Fruit fly (Drosophila melanogaster) whole organism, embryonic: ENCODE data around the gene Tace.
A peak's percentile ranks its signal among the peaks of the same experiment; 100 is the strongest.

Experiments
- ATbp ChIP-seq: fragments of 200-800 bp; sonication (Bioruptor generic); optimal IDR thresholded peaks from 2 replicates; lab custom pipeline; 2017; ENCODE audit warnings: missing biosample characterization, mild to moderate bottlenecking, missing genetic modification characterization, missing genetic modification reagents
- B-H1 ChIP-seq: fragments of 200-800 bp; sonication (Bioruptor generic); IDR thresholded peaks from 3 replicates; pipeline ENCODE4 v1.3.6; 2022; ENCODE audit warnings: missing biosample characterization, missing genetic modification characterization
- B-H2 ChIP-seq: fragments of 200-800 bp; sonication (Bioruptor generic); optimal IDR thresholded peaks from 2 replicates; lab custom pipeline; 2018; ENCODE audit warnings: missing biosample characterization, mild to moderate bottlenecking, missing genetic modification characterization
- Blimp-1 ChIP-seq: fragments of 200-800 bp; sonication (Bioruptor generic); optimal IDR thresholded peaks from 3 replicates; lab custom pipeline; 2018; ENCODE audit warnings: missing biosample characterization, missing genetic modification characterization, mild to moderate bottlenecking, moderate library complexity, missing genetic modification reagents
- CG10209 ChIP-seq: fragments of 200-800 bp; sonication (Bioruptor generic); optimal IDR thresholded peaks from 3 replicates; lab custom pipeline; 2017; ENCODE audit warnings: missing biosample characterization, mild to moderate bottlenecking, missing genetic modification characterization, missing genetic modification reagents
- CG11456 ChIP-seq: fragments of 200-800 bp; sonication (Bioruptor generic); IDR thresholded peaks from 3 replicates; pipeline ENCODE4 v1.3.6; 2022; ENCODE audit warnings: missing biosample characterization, missing genetic modification characterization
- CG13894 ChIP-seq: fragments of 200-800 bp; sonication (Bioruptor generic); optimal IDR thresholded peaks from 3 replicates; lab custom pipeline; 2018; ENCODE audit warnings: missing biosample characterization, mild to moderate bottlenecking, missing genetic modification characterization, moderate library complexity
- CG15011 ChIP-seq: fragments of 200-800 bp; sonication (Bioruptor generic); optimal IDR thresholded peaks from 3 replicates; lab custom pipeline; 2018; ENCODE audit warnings: missing biosample characterization, mild to moderate bottlenecking, missing genetic modification characterization
- CG15479 ChIP-seq: fragments of 200-800 bp; sonication (Bioruptor generic); optimal IDR thresholded peaks from 3 replicates; lab custom pipeline; 2019; ENCODE audit warnings: missing biosample characterization, mild to moderate bottlenecking, missing genetic modification characterization, moderate library complexity
- CG1603 ChIP-seq: fragments of 200-800 bp; sonication (Bioruptor generic); optimal IDR thresholded peaks from 2 replicates; lab custom pipeline; 2019; ENCODE audit warnings: missing biosample characterization, mild to moderate bottlenecking, missing genetic modification characterization, moderate library complexity
- CG17359 ChIP-seq: fragments of 200-800 bp; sonication (Bioruptor generic); optimal IDR thresholded peaks from 3 replicates; lab custom pipeline; 2018; ENCODE audit warnings: missing biosample characterization, mild to moderate bottlenecking, missing genetic modification characterization, moderate library complexity
- CG18619 ChIP-seq: fragments of 200-800 bp; sonication (Bioruptor generic); optimal IDR thresholded peaks from 3 replicates; lab custom pipeline; 2017; ENCODE audit warnings: missing biosample characterization, mild to moderate bottlenecking, missing genetic modification characterization
- CG2678 ChIP-seq: fragments of 200-800 bp; sonication (Bioruptor generic); optimal IDR thresholded peaks from 3 replicates; lab custom pipeline; 2019; ENCODE audit warnings: missing biosample characterization, mild to moderate bottlenecking, missing genetic modification characterization, moderate library complexity
- CG31224 ChIP-seq: fragments of 200-800 bp; sonication (Bioruptor generic); IDR thresholded peaks from 2 replicates; pipeline ENCODE4 v1.3.6; 2022; ENCODE audit warnings: missing biosample characterization, missing genetic modification characterization
- CG3838 ChIP-seq: fragments of 200-800 bp; sonication (Bioruptor generic); optimal IDR thresholded peaks from 3 replicates; lab custom pipeline; 2016; ENCODE audit warnings: missing biosample characterization, missing genetic modification characterization
- CG4360 ChIP-seq: fragments of 200-800 bp; sonication (Bioruptor generic); IDR thresholded peaks from 2 replicates; pipeline ENCODE4 v1.3.6; 2022; ENCODE audit warnings: missing biosample characterization, missing genetic modification characterization
- CG6654 ChIP-seq: fragments of 200-800 bp; sonication (Bioruptor generic); optimal IDR thresholded peaks from 2 replicates; lab custom pipeline; 2017; ENCODE audit warnings: missing biosample characterization, mild to moderate bottlenecking, missing genetic modification characterization
- CG6689 ChIP-seq: fragments of 200-800 bp; sonication (Bioruptor generic); IDR thresholded peaks from 2 replicates; pipeline ENCODE4 v1.3.6; 2022; ENCODE audit warnings: missing biosample characterization, missing genetic modification characterization
- CkIIα-i1 ChIP-seq: fragments of 200-800 bp; sonication (Bioruptor generic); IDR thresholded peaks from 2 replicates; pipeline ENCODE4 v1.3.6; 2022; ENCODE audit warnings: missing biosample characterization, missing genetic modification characterization
- CoRest ChIP-seq: fragments of 200-800 bp; sonication (Bioruptor generic); optimal IDR thresholded peaks from 3 replicates; lab custom pipeline; 2018; ENCODE audit warnings: missing biosample characterization, mild to moderate bottlenecking, missing genetic modification characterization, moderate library complexity
- D ChIP-seq, 2 experiments: fragments of 200-800 bp in 1 of 2; fragments of >200 bp in 1 of 2; sonication (Bioruptor generic) in 1 of 2; optimal IDR thresholded peaks; 2 replicates in 1 of 2; 3 replicates in 1 of 2; lab custom pipeline; 2017; ENCODE audit warnings: mild to moderate bottlenecking in 1 of 2, missing biosample characterization in 1 of 2, missing genetic modification characterization in 1 of 2, missing genetic modification reagents in 1 of 2
- Dad ChIP-seq: fragments of 200-800 bp; sonication (Bioruptor generic); optimal IDR thresholded peaks from 3 replicates; lab custom pipeline; 2016; ENCODE audit warnings: missing biosample characterization, missing genetic modification characterization
- E2f1 ChIP-seq: fragments of 200-800 bp; sonication (Bioruptor generic); IDR thresholded peaks from 2 replicates; pipeline ENCODE4 v1.3.6; 2022; ENCODE audit warnings: missing biosample characterization, missing genetic modification characterization
- E2f2 ChIP-seq: fragments of 200-800 bp; sonication (Bioruptor generic); IDR thresholded peaks from 2 replicates; pipeline ENCODE4 v1.3.6; 2022; ENCODE audit warnings: missing biosample characterization, missing genetic modification characterization
- Elba2 ChIP-seq: fragments of 200-800 bp; sonication (Bioruptor generic); optimal IDR thresholded peaks from 3 replicates; lab custom pipeline; 2016; ENCODE audit warnings: missing biosample characterization, missing genetic modification characterization
- Ets65A ChIP-seq: fragments of 200-800 bp; sonication (Bioruptor generic); peaks from one replicate; lab custom pipeline; 2016; ENCODE audit warnings: missing biosample characterization, missing genetic modification characterization
- Gug ChIP-seq: fragments of 200-800 bp; sonication (Bioruptor generic); IDR thresholded peaks from 4 replicates; pipeline ENCODE4 v1.3.6; 2022; ENCODE audit warnings: missing biosample characterization, missing genetic modification characterization
- Hr51 ChIP-seq, 2 experiments: fragments of 200-800 bp; sonication (Bioruptor generic); optimal IDR thresholded peaks; 2 replicates in 1 of 2; 3 replicates in 1 of 2; lab custom pipeline; 2016 to 2018; ENCODE audit warnings: missing biosample characterization in 2 of 2, missing genetic modification characterization in 2 of 2, mild to moderate bottlenecking in 1 of 2, moderate library complexity in 1 of 2
- Meics ChIP-seq: fragments of 200-800 bp; sonication (Bioruptor generic); optimal IDR thresholded peaks from 2 replicates; lab custom pipeline; 2017; ENCODE audit warnings: missing biosample characterization, mild to moderate bottlenecking, missing genetic modification characterization
- NFAT ChIP-seq: fragments of 200-800 bp; sonication (Bioruptor generic); IDR thresholded peaks from 2 replicates; pipeline ENCODE4 v1.3.6; 2022; ENCODE audit warnings: missing biosample characterization, missing genetic modification characterization
- Optix ChIP-seq: fragments of 200-800 bp; sonication (Bioruptor generic); IDR thresholded peaks from 3 replicates; pipeline ENCODE4 v1.3.6; 2022; ENCODE audit warnings: missing biosample characterization, missing genetic modification characterization
- Pdp1 ChIP-seq, 2 experiments: fragments of 200-800 bp; sonication (Bioruptor generic); optimal IDR thresholded peaks; 3 replicates each; lab custom pipeline; 2016; ENCODE audit warnings: missing biosample characterization in 2 of 2, missing genetic modification characterization in 2 of 2, mild to moderate bottlenecking in 1 of 2, moderate library complexity in 1 of 2
- Sry-β ChIP-seq: fragments of 200-800 bp; sonication (Bioruptor generic); optimal IDR thresholded peaks from 2 replicates; lab custom pipeline; 2018; ENCODE audit warnings: missing biosample characterization, mild to moderate bottlenecking, missing genetic modification characterization, moderate library complexity
- Taf1 ChIP-seq: fragments of 200-800 bp; sonication (Bioruptor generic); IDR thresholded peaks from 2 replicates; pipeline ENCODE4 v1.3.6; 2022; ENCODE audit warnings: missing biosample characterization, missing genetic modification characterization
- ab ChIP-seq: fragments of 200-800 bp; sonication (Bioruptor generic); optimal IDR thresholded peaks from 2 replicates; lab custom pipeline; 2016; ENCODE audit warnings: missing biosample characterization, missing genetic modification characterization
- bcd ChIP-seq: fragments of 200-800 bp; sonication (Bioruptor generic); optimal IDR thresholded peaks from 2 replicates; lab custom pipeline; 2017; ENCODE audit warnings: missing biosample characterization, mild to moderate bottlenecking, missing genetic modification characterization
- cas ChIP-seq: fragments of 200-800 bp; sonication (Bioruptor generic); IDR thresholded peaks from 2 replicates; pipeline ENCODE4 v1.3.6; 2022; ENCODE audit warnings: missing biosample characterization, missing genetic modification characterization
- crc ChIP-seq: fragments of 200-800 bp; sonication (Bioruptor generic); optimal IDR thresholded peaks from 2 replicates; lab custom pipeline; 2016; ENCODE audit warnings: missing biosample characterization, missing genetic modification characterization
- exex ChIP-seq: fragments of 200-800 bp; sonication (Bioruptor generic); optimal IDR thresholded peaks from 4 replicates; lab custom pipeline; 2018; ENCODE audit warnings: missing biosample characterization, mild to moderate bottlenecking, missing genetic modification characterization, moderate library complexity
- hb ChIP-seq: fragments of 200-800 bp; sonication (Bioruptor generic); IDR thresholded peaks from 3 replicates; pipeline ENCODE4 v1.3.6; 2022; ENCODE audit warnings: missing biosample characterization, missing genetic modification characterization; ENCODE audit not compliant: partially characterized antibody
- kay ChIP-seq: fragments of 200-800 bp; sonication (Bioruptor generic); optimal IDR thresholded peaks from 2 replicates; lab custom pipeline; 2016; ENCODE audit warnings: missing biosample characterization, missing genetic modification characterization
- lbe ChIP-seq: fragments of 200-800 bp; sonication (Bioruptor generic); optimal IDR thresholded peaks from 2 replicates; lab custom pipeline; 2016; ENCODE audit warnings: missing biosample characterization, mild to moderate bottlenecking, missing genetic modification characterization
- lilli ChIP-seq: fragments of 200-800 bp; sonication (Bioruptor generic); optimal IDR thresholded peaks from 3 replicates; lab custom pipeline; 2016; ENCODE audit warnings: missing biosample characterization, missing genetic modification characterization
- maf-S ChIP-seq: fragments of 200-800 bp; sonication (Bioruptor generic); optimal IDR thresholded peaks from 2 replicates; lab custom pipeline; 2016; ENCODE audit warnings: missing biosample characterization, missing genetic modification characterization
- mirr ChIP-seq: fragments of 200-800 bp; sonication (Bioruptor generic); optimal IDR thresholded peaks from 3 replicates; lab custom pipeline; 2018; ENCODE audit warnings: missing biosample characterization, mild to moderate bottlenecking, missing genetic modification characterization
- run ChIP-seq: fragments of 200-800 bp; sonication (Bioruptor generic); optimal IDR thresholded peaks from 3 replicates; lab custom pipeline; 2018; ENCODE audit warnings: missing biosample characterization, mild to moderate bottlenecking, missing genetic modification characterization
- slp2 ChIP-seq: fragments of 200-800 bp; sonication (Bioruptor generic); optimal IDR thresholded peaks from 2 replicates; lab custom pipeline; 2016; ENCODE audit warnings: missing biosample characterization, missing genetic modification characterization
- tin ChIP-seq: fragments of 200-800 bp; sonication (Bioruptor generic); optimal IDR thresholded peaks from 3 replicates; lab custom pipeline; 2016; ENCODE audit warnings: missing biosample characterization, missing genetic modification characterization
- tup ChIP-seq: fragments of 200-800 bp; sonication (Bioruptor generic); optimal IDR thresholded peaks from 2 replicates; lab custom pipeline; 2016; ENCODE audit warnings: missing biosample characterization, mild to moderate bottlenecking, missing genetic modification characterization, moderate library complexity
- vvl ChIP-seq: fragments of 200-800 bp; sonication (Bioruptor generic); IDR thresholded peaks from 2 replicates; pipeline ENCODE4 v1.3.6; 2022; ENCODE audit warnings: missing biosample characterization, missing genetic modification characterization
- wdn ChIP-seq: fragments of 200-800 bp; sonication (Bioruptor generic); IDR thresholded peaks from 2 replicates; pipeline ENCODE4 v1.3.6; 2022; ENCODE audit warnings: missing biosample characterization, missing genetic modification characterization

The Tace gene

dm6 chr3R:29982027-29982426 lies 18.3 kb upstream of the Tace start (continued):
- TF ChIP-seq Sry-β (GFP tag; lab: Kevin White, UChicago) (no peak), ab (no peak), CG10209 (GFP tag; lab: Kevin White, UChicago) (no peak), run (tag; lab: Kevin White, UChicago) (no peak), maf-S (GFP tag; lab: Kevin White, UChicago) (no peak), Gug (GFP tag; lab: Robert Waterston, UW) (no peak), E2f1 (GFP tag; lab: Robert Waterston, UW) (no peak), lilli (no peak), CG11456 (0 out of 3 replicates have a peak, but pooled peaks have one; percentile 30), CG4360 (GFP tag; lab: Robert Waterston, UW) (no peak), hb (GFP tag; lab: Robert Waterston, UW) (no peak), CG6689 (no peak), kay (GFP tag; lab: Kevin White, UChicago) (no peak), CoRest (tag; lab: Kevin White, UChicago) (no peak), Taf1 (GFP tag; lab: Robert Waterston, UW) (no peak), slp2 (no peak), CG1603 (tag; lab: Kevin White, UChicago) (peak; percentile 0), CG31224 (GFP tag; lab: Robert Waterston, UW) (no peak), wdn (GFP tag; lab: Robert Waterston, UW) (no peak), CG3838 (no peak), E2f2 (no peak), CG6654 (GFP tag; lab: Kevin White, UChicago) (no peak), tup (GFP tag; lab: Kevin White, UChicago) (no peak), Blimp-1 (GFP tag; lab: Kevin White, UChicago) (peak; percentile 41), CG15011 (GFP tag; lab: Kevin White, UChicago) (no peak), CG13894 (tag; lab: Kevin White, UChicago) (no peak), CkIIα-i1 (GFP tag; lab: Robert Waterston, UW) (no peak), CG17359 (tag; lab: Kevin White, UChicago) (no peak), CG15479 (GFP tag; lab: Kevin White, UChicago) (no peak), bcd (GFP tag; lab: Kevin White, UChicago) (no peak), cas (GFP tag; lab: Robert Waterston, UW) (no peak), ATbp (GFP tag; lab: Kevin White, UChicago) (no peak), Ets65A (GFP tag; lab: Kevin White, UChicago) (peak; percentile 7), D (optimal IDR thresholded peaks at IDR 0.05; lab: Kevin White, UChicago) (no peak), D (GFP tag; optimal IDR thresholded peaks at IDR 0.05; lab: Kevin White, UChicago) (no peak), B-H2 (GFP tag; lab: Kevin White, UChicago) (no peak), lbe (GFP tag; lab: Kevin White, UChicago) (no peak), tin (no peak), Dad (no peak), CG18619 (GFP tag; lab: Kevin White, UChicago) (no peak), Optix (GFP tag; lab: Robert Waterston, UW) (no peak), NFAT (GFP tag; lab: Robert Waterston, UW) (no peak), Elba2 (no peak), CG2678 (no peak), vvl (peak; percentile 23; the same call in 1 of the 2 replicates), mirr (GFP tag; lab: Kevin White, UChicago) (no peak), Pdp1 (GFP tag; optimal IDR thresholded peaks at IDR 0.05; lab: Kevin White, UChicago) (no peak), exex (no peak), B-H1 (GFP tag; lab: Robert Waterston, UW) (no peak; the same call in 2 of the 3 replicates), Meics (GFP tag; lab: Kevin White, UChicago) (no peak), crc (no peak), Hr51 (GFP tag; optimal IDR thresholded peaks at IDR 0.05; lab: Kevin White, UChicago) (peak in 1 of 2 experiments; percentile 16)
